Worm (Caenorhabditis elegans): ENCODE measurements around the gene tpan-1.

Gene tpan-1

DNA sequence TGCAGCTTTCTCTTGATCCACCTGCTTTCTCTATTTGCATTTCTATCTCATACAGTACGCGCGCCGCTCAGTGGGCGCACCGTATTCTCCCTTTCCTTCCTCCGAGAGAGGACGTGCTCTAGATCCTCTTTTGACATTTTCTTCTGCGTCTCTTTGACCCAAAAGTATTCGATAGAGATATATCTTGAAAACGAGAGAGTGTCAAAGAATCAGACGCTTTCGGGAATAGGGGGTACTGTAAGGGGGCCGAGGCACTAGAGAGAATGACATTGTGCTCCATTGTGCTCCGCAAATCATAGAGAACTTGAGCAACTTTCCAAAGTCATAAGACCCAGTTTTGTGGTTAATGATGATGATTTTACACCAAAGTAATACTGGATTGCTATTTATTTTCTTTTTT is 40.2 kb upstream of the tpan-1 start:
- TF ChIP-seq pha-4 (tag; optimal IDR thresholded peaks at IDR 0.05) (no peak), nhr-25 (tag; optimal IDR thresholded peaks at IDR 0.05) (no peak), pqm-1 (tag; optimal IDR thresholded peaks at IDR 0.05) (no peak), ceh-16 (tag; optimal IDR thresholded peaks at IDR 0.05) (no peak), nhr-43 (tag; optimal IDR thresholded peaks at IDR 0.05; ENCODE audit: poor library complexity, severe bottlenecking) (no peak), tbx-2 (tag; optimal IDR thresholded peaks at IDR 0.05) (no peak), ceh-28 (tag; optimal IDR thresholded peaks at IDR 0.05) (no peak), nhr-237 (tag; optimal IDR thresholded peaks at IDR 0.05) (no peak), skn-1 (tag; optimal IDR thresholded peaks at IDR 0.05) (no peak), nfya-1 (tag; optimal IDR thresholded peaks at IDR 0.05; ENCODE audit: insufficient read depth) (no peak), ztf-4 (tag; optimal IDR thresholded peaks at IDR 0.05) (no peak)

DNA sequence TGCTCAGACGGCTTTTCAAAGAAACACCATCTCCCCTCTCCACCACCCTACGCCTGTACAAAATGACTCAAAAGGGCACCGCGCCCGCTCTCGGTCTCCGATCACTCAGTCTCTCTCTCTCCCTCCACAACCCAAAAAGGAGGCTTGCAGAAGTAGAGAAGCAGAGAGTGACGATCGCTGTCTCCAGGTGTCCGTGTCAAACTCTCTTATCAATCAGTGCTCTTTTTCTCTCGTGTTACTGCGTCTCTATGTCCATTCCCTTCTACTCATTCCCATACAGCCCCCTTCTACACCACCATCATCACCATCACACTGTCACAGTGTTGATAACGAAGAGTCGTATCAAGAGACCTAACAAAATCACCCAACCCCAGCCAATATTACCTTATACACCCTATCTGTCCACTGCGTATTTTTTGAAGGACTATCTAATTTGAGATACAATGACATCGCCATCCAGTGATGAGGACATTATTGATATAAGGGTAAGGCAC is 36.6 kb upstream of the tpan-1 start, which contains the start of gene pha-4:
pha-4 (plus strand) TSS at position 444 of the 494 bp plus-strand sequence.
- TF ChIP-seq pqm-1 (tag; optimal IDR thresholded peaks at IDR 0.05) = peak; percentile 69
- TF ChIP-seq egl-5 (tag; optimal IDR thresholded peaks at IDR 0.05) = no peak
- peak; percentile 86 for TF ChIP-seq elt-2 (tag; optimal IDR thresholded peaks at IDR 0.05)

ce11 chrV:20753838-20754503 is 35.3 kb upstream of the tpan-1 start:
- no peak for TF ChIP-seq unc-62 (GFP tag; optimal IDR thresholded peaks at IDR 0.05)
- TF ChIP-seq pha-4 (tag; optimal IDR thresholded peaks at IDR 0.05) = no peak
- TF ChIP-seq ceh-28 (tag; optimal IDR thresholded peaks at IDR 0.05) = peak; percentile 54
- TF ChIP-seq pqm-1 (tag; optimal IDR thresholded peaks at IDR 0.05) = peak; percentile 44
- TF ChIP-seq skn-1 (tag; optimal IDR thresholded peaks at IDR 0.05) = no peak
- no peak for TF ChIP-seq egl-27 (tag; optimal IDR thresholded peaks at IDR 0.05)
- no peak for TF ChIP-seq nhr-237 (tag; optimal IDR thresholded peaks at IDR 0.05)
- no peak for TF ChIP-seq elt-1 (tag; optimal IDR thresholded peaks at IDR 0.05)
- TF ChIP-seq nhr-25 (tag; optimal IDR thresholded peaks at IDR 0.05) = no peak
- no peak for TF ChIP-seq mdl-1 (tag; optimal IDR thresholded peaks at IDR 0.05)
- peak; percentile 68 for TF ChIP-seq elt-2 (tag; optimal IDR thresholded peaks at IDR 0.05)

ce11 chrV:20755494-20755893 is 33.8 kb upstream of the tpan-1 start:
- TF ChIP-seq lsy-12 (tag; optimal IDR thresholded peaks at IDR 0.05) = no peak
- TF ChIP-seq nhr-76 (tag; optimal IDR thresholded peaks at IDR 0.05) = no peak
- TF ChIP-seq nhr-43 (tag; optimal IDR thresholded peaks at IDR 0.05; ENCODE audit: poor library complexity, severe bottlenecking) = no peak
- TF ChIP-seq nhr-28 (tag; optimal IDR thresholded peaks at IDR 0.05) = no peak
- TF ChIP-seq nhr-25 (tag; optimal IDR thresholded peaks at IDR 0.05) = no peak
- no peak for TF ChIP-seq nhr-11 (tag; optimal IDR thresholded peaks at IDR 0.05)
- no peak for TF ChIP-seq mdl-1 (tag; optimal IDR thresholded peaks at IDR 0.05)
- no peak for TF ChIP-seq elt-3 (tag; optimal IDR thresholded peaks at IDR 0.05)
- TF ChIP-seq ceh-82 (tag; optimal IDR thresholded peaks at IDR 0.05) = no peak
- TF ChIP-seq ceh-9 (tag; optimal IDR thresholded peaks at IDR 0.05) = no peak
- no peak for TF ChIP-seq nhr-23 (tag; optimal IDR thresholded peaks at IDR 0.05)
- no peak for TF ChIP-seq skn-1 (tag; optimal IDR thresholded peaks at IDR 0.05)
- no peak for TF ChIP-seq lin-15B (tag; optimal IDR thresholded peaks at IDR 0.05)
- TF ChIP-seq nhr-12 (tag; optimal IDR thresholded peaks at IDR 0.05) = no peak
- peak; percentile 65 for TF ChIP-seq pha-4 (tag; optimal IDR thresholded peaks at IDR 0.05)
- TF ChIP-seq unc-39 (tag; optimal IDR thresholded peaks at IDR 0.05) = no peak
- TF ChIP-seq egl-27 (tag; optimal IDR thresholded peaks at IDR 0.05) = no peak
- peak; percentile 18 for TF ChIP-seq elt-2 (tag; optimal IDR thresholded peaks at IDR 0.05)
- TF ChIP-seq pqm-1 (tag; optimal IDR thresholded peaks at IDR 0.05) = peak; percentile 47
- TF ChIP-seq ZK546.5 (tag; optimal IDR thresholded peaks at IDR 0.05) = no peak
- no peak for TF ChIP-seq sea-2 (GFP tag; optimal IDR thresholded peaks at IDR 0.05)
- TF ChIP-seq fkh-10 (GFP tag; optimal IDR thresholded peaks at IDR 0.05) = no peak
- no peak for TF ChIP-seq ztf-11 (tag; optimal IDR thresholded peaks at IDR 0.05)
- no peak for TF ChIP-seq elt-1 (tag; optimal IDR thresholded peaks at IDR 0.05)
- no peak for TF ChIP-seq ama-1 (optimal IDR thresholded peaks at IDR 0.05)
- no peak for TF ChIP-seq nhr-77 (tag; optimal IDR thresholded peaks at IDR 0.05)

Data from whole organism, L3 larva.